Fruit fly (Drosophila melanogaster) whole organism, embryonic: Measurements from ENCODE around the gene numb.
A peak's percentile ranks its signal among the peaks of the same experiment; 100 is the strongest.

Experiments
- Atf-2 ChIP-seq: fragments of 200-800 bp; sonication (Bioruptor generic); optimal IDR thresholded peaks from 2 replicates; lab custom pipeline; 2016; ENCODE audit warnings: missing biosample characterization, missing genetic modification characterization
- CG11247 ChIP-seq: fragments of 200-800 bp; sonication (Bioruptor generic); IDR thresholded peaks from 2 replicates; pipeline ENCODE4 v1.3.6; 2022; ENCODE audit warnings: missing biosample characterization, missing genetic modification characterization
- CG11398 ChIP-seq: fragments of 200-800 bp; sonication (Bioruptor generic); optimal IDR thresholded peaks from 2 replicates; lab custom pipeline; 2016; ENCODE audit warnings: missing biosample characterization, missing genetic modification characterization
- CG11560 ChIP-seq: fragments of 200-800 bp; sonication (Bioruptor generic); IDR thresholded peaks from 3 replicates; pipeline ENCODE4 v1.3.6; 2022; ENCODE audit warnings: missing biosample characterization, missing genetic modification characterization
- CG11696 ChIP-seq: fragments of 200-800 bp; sonication (Bioruptor generic); IDR thresholded peaks from 2 replicates; pipeline ENCODE4 v1.3.6; 2022; ENCODE audit warnings: missing biosample characterization, missing genetic modification characterization
- CG12155 ChIP-seq: fragments of 200-800 bp; sonication (Bioruptor generic); optimal IDR thresholded peaks from 3 replicates; lab custom pipeline; 2016; ENCODE audit warnings: missing biosample characterization, missing genetic modification characterization
- CG12744 ChIP-seq: fragments of 200-800 bp; sonication (Bioruptor generic); optimal IDR thresholded peaks from 2 replicates; lab custom pipeline; 2016; ENCODE audit warnings: missing biosample characterization, missing genetic modification characterization
- CG13894 ChIP-seq: fragments of 200-800 bp; sonication (Bioruptor generic); optimal IDR thresholded peaks from 3 replicates; lab custom pipeline; 2018; ENCODE audit warnings: missing biosample characterization, mild to moderate bottlenecking, missing genetic modification characterization, moderate library complexity
- CG2129 ChIP-seq: fragments of 200-800 bp; sonication (Bioruptor generic); IDR thresholded peaks from 2 replicates; pipeline ENCODE4 v1.3.6; 2022; ENCODE audit warnings: missing biosample characterization, missing genetic modification characterization; ENCODE audit not compliant: partially characterized antibody
- CG2889 ChIP-seq: fragments of 200-800 bp; sonication (Bioruptor generic); IDR thresholded peaks from 3 replicates; pipeline ENCODE4 v1.3.6; 2022; ENCODE audit warnings: missing biosample characterization, missing genetic modification characterization
- CG34376 ChIP-seq: fragments of 200-800 bp; sonication (Bioruptor generic); optimal IDR thresholded peaks from 2 replicates; lab custom pipeline; 2018; ENCODE audit warnings: missing biosample characterization, mild to moderate bottlenecking, missing genetic modification characterization
- CG6765 ChIP-seq: fragments of 200-800 bp; sonication (Bioruptor generic); optimal IDR thresholded peaks from 3 replicates; lab custom pipeline; 2017; ENCODE audit warnings: missing biosample characterization, mild to moderate bottlenecking, missing genetic modification characterization
- CG7357 ChIP-seq: fragments of 200-800 bp; sonication (Bioruptor generic); IDR thresholded peaks from 3 replicates; pipeline ENCODE4 v1.3.6; 2022; ENCODE audit warnings: missing biosample characterization, missing genetic modification characterization
- CG9215 ChIP-seq: fragments of 200-800 bp; sonication (Bioruptor generic); IDR thresholded peaks from 2 replicates; pipeline ENCODE4 v1.3.6; 2022; ENCODE audit warnings: missing biosample characterization, missing genetic modification characterization
- CG9609 ChIP-seq: fragments of 200-800 bp; sonication (Bioruptor generic); optimal IDR thresholded peaks from 3 replicates; lab custom pipeline; 2016; ENCODE audit warnings: missing biosample characterization, missing genetic modification characterization
- CG9727 ChIP-seq: fragments of 200-800 bp; sonication (Bioruptor generic); optimal IDR thresholded peaks from 3 replicates; lab custom pipeline; 2017; ENCODE audit warnings: missing biosample characterization, mild to moderate bottlenecking, missing genetic modification characterization
- D ChIP-seq, 2 experiments: fragments of 200-800 bp in 1 of 2; fragments of >200 bp in 1 of 2; sonication (Bioruptor generic) in 1 of 2; optimal IDR thresholded peaks; 2 replicates in 1 of 2; 3 replicates in 1 of 2; lab custom pipeline; 2017; ENCODE audit warnings: mild to moderate bottlenecking in 1 of 2, missing biosample characterization in 1 of 2, missing genetic modification characterization in 1 of 2, missing genetic modification reagents in 1 of 2
- Gug ChIP-seq: fragments of 200-800 bp; sonication (Bioruptor generic); IDR thresholded peaks from 4 replicates; pipeline ENCODE4 v1.3.6; 2022; ENCODE audit warnings: missing biosample characterization, missing genetic modification characterization
- HLH54F ChIP-seq: fragments of 200-800 bp; sonication (Bioruptor generic); optimal IDR thresholded peaks from 3 replicates; lab custom pipeline; 2016; ENCODE audit warnings: missing biosample characterization, missing genetic modification characterization
- HLHmδ ChIP-seq: fragments of 200-800 bp; sonication (Bioruptor generic); optimal IDR thresholded peaks from 2 replicates; lab custom pipeline; 2018; ENCODE audit warnings: missing biosample characterization, mild to moderate bottlenecking, missing genetic modification characterization, moderate library complexity
- Kr ChIP-seq: fragments of 200-800 bp; sonication (Bioruptor generic); optimal IDR thresholded peaks from 2 replicates; lab custom pipeline; 2017; ENCODE audit warnings: missing biosample characterization, mild to moderate bottlenecking, missing genetic modification characterization
- MESR4 ChIP-seq: fragments of 200-800 bp; sonication (Bioruptor generic); optimal IDR thresholded peaks from 2 replicates; lab custom pipeline; 2018; ENCODE audit warnings: missing biosample characterization, mild to moderate bottlenecking, missing genetic modification characterization, moderate library complexity
- Meics ChIP-seq: fragments of 200-800 bp; sonication (Bioruptor generic); optimal IDR thresholded peaks from 2 replicates; lab custom pipeline; 2017; ENCODE audit warnings: missing biosample characterization, mild to moderate bottlenecking, missing genetic modification characterization
- Mes4 ChIP-seq: fragments of 200-800 bp; sonication (Bioruptor generic); optimal IDR thresholded peaks from 2 replicates; lab custom pipeline; 2016; ENCODE audit warnings: missing biosample characterization, missing genetic modification characterization
- Myb ChIP-seq: fragments of 200-800 bp; sonication (Bioruptor generic); optimal IDR thresholded peaks from 2 replicates; lab custom pipeline; 2016; ENCODE audit warnings: missing biosample characterization, missing genetic modification characterization
- NfI ChIP-seq: fragments of 200-800 bp; sonication (Bioruptor generic); optimal IDR thresholded peaks from 3 replicates; lab custom pipeline; 2018; ENCODE audit warnings: missing biosample characterization, mild to moderate bottlenecking, missing genetic modification characterization, moderate library complexity
- PHDP ChIP-seq: fragments of 200-800 bp; sonication (Bioruptor generic); optimal IDR thresholded peaks from 3 replicates; lab custom pipeline; 2018; ENCODE audit warnings: missing biosample characterization, mild to moderate bottlenecking, missing genetic modification characterization, moderate library complexity
- Tbp ChIP-seq: fragments of >200 bp; optimal IDR thresholded peaks from 2 replicates; lab custom pipeline; 2018; ENCODE audit warnings: missing biosample characterization, missing genetic modification characterization
- ab ChIP-seq: fragments of 200-800 bp; sonication (Bioruptor generic); optimal IDR thresholded peaks from 2 replicates; lab custom pipeline; 2016; ENCODE audit warnings: missing biosample characterization, missing genetic modification characterization
- al ChIP-seq: fragments of 200-800 bp; sonication (Bioruptor generic); IDR thresholded peaks from 2 replicates; pipeline ENCODE4 v1.3.6; 2022; ENCODE audit warnings: missing biosample characterization, missing genetic modification characterization
- cas ChIP-seq: fragments of 200-800 bp; sonication (Bioruptor generic); IDR thresholded peaks from 2 replicates; pipeline ENCODE4 v1.3.6; 2022; ENCODE audit warnings: missing biosample characterization, missing genetic modification characterization
- caup ChIP-seq: fragments of 200-800 bp; sonication (Bioruptor generic); optimal IDR thresholded peaks from 3 replicates; lab custom pipeline; 2017; ENCODE audit warnings: missing biosample characterization, mild to moderate bottlenecking, missing genetic modification characterization, moderate library complexity; ENCODE audit not compliant: severe bottlenecking
- chif ChIP-seq, 2 experiments: fragments of 200-800 bp; sonication (Bioruptor generic); optimal IDR thresholded peaks; 3 replicates each; lab custom pipeline; 2016; ENCODE audit warnings: missing biosample characterization in 2 of 2, missing genetic modification characterization in 2 of 2
- chinmo ChIP-seq: fragments of 200-800 bp; sonication (Bioruptor generic); IDR thresholded peaks from 4 replicates; pipeline ENCODE4 v1.3.6; 2022; ENCODE audit warnings: missing biosample characterization, missing genetic modification characterization; ENCODE audit not compliant: partially characterized antibody
- ci ChIP-seq: fragments of 200-800 bp; sonication (Bioruptor generic); IDR thresholded peaks from 3 replicates; pipeline ENCODE4 v1.3.6; 2022; ENCODE audit warnings: missing biosample characterization, missing genetic modification characterization
- crol ChIP-seq: fragments of 200-800 bp; sonication (Bioruptor generic); IDR thresholded peaks from 2 replicates; pipeline ENCODE4 v1.3.6; 2022; ENCODE audit warnings: missing biosample characterization, missing genetic modification characterization
- crp ChIP-seq, 2 experiments: fragments of 200-800 bp; sonication (Bioruptor generic); optimal IDR thresholded peaks; 2 replicates in 1 of 2; 3 replicates in 1 of 2; lab custom pipeline; 2017; ENCODE audit warnings: missing biosample characterization in 2 of 2, missing genetic modification characterization in 2 of 2, mild to moderate bottlenecking in 1 of 2, moderate library complexity in 1 of 2
- exex ChIP-seq: fragments of 200-800 bp; sonication (Bioruptor generic); optimal IDR thresholded peaks from 4 replicates; lab custom pipeline; 2018; ENCODE audit warnings: missing biosample characterization, mild to moderate bottlenecking, missing genetic modification characterization, moderate library complexity
- fd102C ChIP-seq: fragments of 200-800 bp; sonication (Bioruptor generic); optimal IDR thresholded peaks from 2 replicates; lab custom pipeline; 2018; ENCODE audit warnings: missing biosample characterization, mild to moderate bottlenecking, missing genetic modification characterization, moderate library complexity
- gsb ChIP-seq: fragments of 200-800 bp; sonication (Bioruptor generic); IDR thresholded peaks from 2 replicates; pipeline ENCODE4 v1.3.6; 2022; ENCODE audit warnings: missing biosample characterization, missing genetic modification characterization
- mam ChIP-seq: fragments of 200-800 bp; sonication (Bioruptor generic); optimal IDR thresholded peaks from 3 replicates; lab custom pipeline; 2016; ENCODE audit warnings: missing biosample characterization, missing genetic modification characterization
- mld ChIP-seq: fragments of 200-800 bp; sonication (Bioruptor generic); IDR thresholded peaks from 3 replicates; pipeline ENCODE4 v1.3.6; 2022; ENCODE audit warnings: missing biosample characterization, missing genetic modification characterization; ENCODE audit not compliant: partially characterized antibody
- nau ChIP-seq: fragments of 200-800 bp; sonication (Bioruptor generic); optimal IDR thresholded peaks from 3 replicates; lab custom pipeline; 2017; ENCODE audit warnings: missing biosample characterization, mild to moderate bottlenecking, missing genetic modification characterization, missing genetic modification reagents
- nerfin-1 ChIP-seq: fragments of 200-800 bp; sonication (Bioruptor generic); optimal IDR thresholded peaks from 3 replicates; lab custom pipeline; 2019; ENCODE audit warnings: missing biosample characterization, mild to moderate bottlenecking, missing genetic modification characterization, moderate library complexity
- ranshi ChIP-seq: fragments of 200-800 bp; sonication (Bioruptor generic); IDR thresholded peaks from 2 replicates; pipeline ENCODE4 v1.3.6; 2022; ENCODE audit warnings: missing biosample characterization, missing genetic modification characterization
- salm ChIP-seq: fragments of 200-800 bp; sonication (Bioruptor generic); optimal IDR thresholded peaks from 2 replicates; lab custom pipeline; 2018; ENCODE audit warnings: missing biosample characterization, mild to moderate bottlenecking, missing genetic modification characterization
- tna ChIP-seq: fragments of 200-800 bp; sonication (Bioruptor generic); IDR thresholded peaks from 2 replicates; pipeline ENCODE4 v1.3.6; 2022; ENCODE audit warnings: missing biosample characterization, missing genetic modification characterization; ENCODE audit not compliant: partially characterized antibody
- vfl ChIP-seq: fragments of 200-800 bp; sonication (Bioruptor generic); optimal IDR thresholded peaks from 2 replicates; lab custom pipeline; 2016; ENCODE audit warnings: missing biosample characterization, missing genetic modification characterization

The numb gene

DNA sequence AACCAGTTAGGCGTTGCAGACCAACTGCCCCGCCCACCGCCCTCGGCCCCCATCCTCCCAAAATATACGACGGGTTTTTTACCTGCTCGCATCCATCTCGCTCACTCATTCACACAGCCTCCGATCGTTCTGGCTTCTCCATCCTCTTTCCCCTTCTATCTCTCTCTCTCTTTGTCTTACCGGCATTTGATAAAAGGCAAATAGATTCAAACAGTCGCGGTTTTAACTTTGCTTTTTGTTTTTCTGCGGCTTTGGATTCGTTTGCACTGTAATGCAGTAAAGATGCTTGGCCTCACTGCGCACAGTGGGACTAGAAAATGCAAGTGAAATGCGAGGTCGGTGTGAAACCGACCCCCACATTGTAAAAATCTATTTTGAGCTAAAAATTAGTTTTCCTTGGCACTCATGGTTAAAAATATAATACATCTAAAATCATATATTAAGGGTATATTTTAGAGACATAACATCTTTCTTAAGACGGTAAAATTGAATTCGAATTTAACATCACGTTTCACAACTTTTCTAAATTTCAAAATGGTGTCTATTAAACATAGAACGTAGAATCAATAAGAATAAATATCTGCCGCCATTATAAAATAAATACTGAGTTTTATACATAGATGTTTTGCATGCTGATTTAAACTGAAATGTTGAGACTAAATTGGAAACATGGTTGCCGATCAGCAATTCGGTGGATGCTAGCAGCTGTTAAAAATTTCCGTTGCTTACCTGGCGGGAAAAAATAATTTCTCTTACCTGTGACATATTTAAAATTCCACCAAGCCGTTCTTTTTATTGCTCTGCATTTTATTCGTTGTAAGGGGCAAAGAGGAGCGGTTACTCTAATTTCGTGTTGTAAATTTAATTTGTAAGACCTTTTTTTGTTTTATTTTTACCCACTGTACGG lies 59.4 kb downstream of the numb start (continued):
- no peak for TF ChIP-seq CG34376 (GFP tag; lab: Kevin White, UChicago)
- no peak for TF ChIP-seq D (optimal IDR thresholded peaks at IDR 0.05; lab: Kevin White, UChicago)
- no peak for TF ChIP-seq D (GFP tag; optimal IDR thresholded peaks at IDR 0.05; lab: Kevin White, UChicago)
- TF ChIP-seq crol, result peak; percentile 84
- TF ChIP-seq CG6765 (GFP tag; lab: Kevin White, UChicago), result no peak
- TF ChIP-seq Tbp (GFP tag; lab: Kevin White, UChicago), result no peak
- no peak for TF ChIP-seq nerfin-1 (tag; lab: Kevin White, UChicago)
- TF ChIP-seq caup (GFP tag; lab: Kevin White, UChicago), result no peak
- no peak for TF ChIP-seq HLHmδ (GFP tag; lab: Kevin White, UChicago)
- peak; percentile 32 for TF ChIP-seq CG9727 (GFP tag; lab: Kevin White, UChicago)
- no peak for TF ChIP-seq al (GFP tag; lab: Robert Waterston, UW)
- TF ChIP-seq chinmo, result peak; percentile 97
- TF ChIP-seq ci, result peak; percentile 64
- no peak for TF ChIP-seq MESR4 (GFP tag; lab: Kevin White, UChicago)
- TF ChIP-seq PHDP (tag; lab: Kevin White, UChicago), result no peak
- TF ChIP-seq CG11560 (tag; lab: Robert Waterston, UW), result no peak
- no peak for TF ChIP-seq cas (GFP tag; lab: Robert Waterston, UW)
- peak; percentile 23 for TF ChIP-seq CG13894
- no peak for TF ChIP-seq Atf-2 (GFP tag; lab: Kevin White, UChicago)
- TF ChIP-seq ranshi, result no peak
- no peak for TF ChIP-seq Myb (GFP tag; lab: Kevin White, UChicago)
- TF ChIP-seq tna (GFP tag; lab: Robert Waterston, UW), result no peak
- TF ChIP-seq salm (tag; lab: Kevin White, UChicago), result no peak
- TF ChIP-seq ab (GFP tag; lab: Kevin White, UChicago), result no peak
- no peak for TF ChIP-seq CG11398 (GFP tag; lab: Kevin White, UChicago)
- no peak for TF ChIP-seq CG9215
- no peak for TF ChIP-seq CG2129 (GFP tag; lab: Robert Waterston, UW)
- TF ChIP-seq mam (GFP tag; lab: Kevin White, UChicago), result no peak
- TF ChIP-seq Kr (GFP tag; lab: Kevin White, UChicago), result no peak
- TF ChIP-seq CG12744, result no peak
- TF ChIP-seq CG2889 (GFP tag; lab: Robert Waterston, UW), result no peak
- TF ChIP-seq Gug (GFP tag; lab: Robert Waterston, UW), result no peak; the same call in 3 of the 4 replicates
- no peak for TF ChIP-seq CG11247 (GFP tag; lab: Robert Waterston, UW)
- no peak for TF ChIP-seq mld (GFP tag; lab: Robert Waterston, UW)
- no peak for TF ChIP-seq exex (tag; lab: Kevin White, UChicago)
- no peak for TF ChIP-seq CG9609 (GFP tag; lab: Kevin White, UChicago)
- TF ChIP-seq gsb, result no peak
- no peak for TF ChIP-seq fd102C (GFP tag; lab: Kevin White, UChicago)
- TF ChIP-seq CG12155 (GFP tag; lab: Kevin White, UChicago), result no peak
- TF ChIP-seq HLH54F, result no peak
- no peak for TF ChIP-seq crp (GFP tag; optimal IDR thresholded peaks at IDR 0.05; lab: Kevin White, UChicago)
- 0 out of 2 replicates have a peak, but pooled peaks have one; percentile 27 for TF ChIP-seq CG11696 (GFP tag; lab: Robert Waterston, UW)
- TF ChIP-seq NfI, result no peak
- no peak for TF ChIP-seq nau (GFP tag; lab: Kevin White, UChicago)
- TF ChIP-seq Mes4 (GFP tag; lab: Kevin White, UChicago), result no peak
- no peak for TF ChIP-seq vfl (GFP tag; lab: Kevin White, UChicago)
- TF ChIP-seq chif (GFP tag; optimal IDR thresholded peaks at IDR 0.05; lab: Kevin White, UChicago), result no peak
- TF ChIP-seq CG7357 (GFP tag; lab: Robert Waterston, UW), result no peak
- TF ChIP-seq Meics (GFP tag; lab: Kevin White, UChicago), result no peak
